Worm (Caenorhabditis elegans) whole organism, L4 larva: ENCODE results near the gene nhr-239.

ENCODE experiments used
- F10B5.3 ChIP-seq: sonication (generic microtip); optimal IDR thresholded peaks from 2 replicates; lab custom pipeline; 2016; ENCODE audit warnings: mild to moderate bottlenecking, missing genetic modification characterization, missing compliant biosample characterization
- F26F4.8 ChIP-seq: fragments of 200-800 bp; sonication (Bioruptor generic); conservative IDR thresholded peaks from 2 replicates; pipeline ENCODE4 v1.3.6; 2022; ENCODE audit warnings: missing genetic modification characterization, missing compliant biosample characterization
- F44E2.7 ChIP-seq: fragments of 200-800 bp; sonication (Bioruptor generic); IDR thresholded peaks from 2 replicates; pipeline ENCODE4 v2.1.2; 2022; ENCODE audit warnings: missing genetic modification characterization, missing compliant biosample characterization
- R02D3.7 ChIP-seq: fragments of 150-350 bp; sonication (generic microtip); optimal IDR thresholded peaks from 3 replicates; lab custom pipeline; 2014; ENCODE audit warnings: missing biosample characterization, missing genetic modification characterization
- aha-1 ChIP-seq: fragments of 150-350 bp; peaks from one replicate; lab custom pipeline; 2014; ENCODE audit warnings: missing biosample characterization, missing genetic modification characterization
- ama-1 ChIP-seq: fragments of 150-350 bp; optimal IDR thresholded peaks from 2 replicates; lab custom pipeline; 2014; ENCODE audit warnings: inconsistent platforms, mixed read lengths
- ceh-44 ChIP-seq: fragments of 200-800 bp; sonication (Bioruptor generic); IDR thresholded peaks from 2 replicates; pipeline ENCODE4 v1.3.6; 2022; ENCODE audit warnings: missing genetic modification reagents, missing genetic modification characterization, missing compliant biosample characterization
- ces-1 ChIP-seq: fragments of 150-350 bp; sonication (generic microtip); optimal IDR thresholded peaks from 4 replicates; lab custom pipeline; 2014; ENCODE audit warnings: missing biosample characterization, missing genetic modification reagents, missing genetic modification characterization
- daf-12 ChIP-seq: fragments of 150-350 bp; optimal IDR thresholded peaks from 2 replicates; lab custom pipeline; 2014; ENCODE audit warnings: missing biosample characterization, missing genetic modification reagents, missing genetic modification characterization
- daf-16 ChIP-seq, 3 experiments: sonication (generic microtip); optimal IDR thresholded peaks; 2 replicates each; lab custom pipeline; 2016 to 2017; ENCODE audit warnings: missing genetic modification characterization in 3 of 3, missing genetic modification reagents in 3 of 3, mild to moderate bottlenecking in 2 of 3, missing compliant biosample characterization in 2 of 3, missing biosample characterization in 1 of 3, moderate library complexity in 1 of 3
- dpl-1 ChIP-seq: fragments of 150-350 bp; optimal IDR thresholded peaks from 2 replicates; lab custom pipeline; 2014; ENCODE audit warnings: missing biosample characterization, missing genetic modification reagents, missing genetic modification characterization
- dve-1 ChIP-seq: sonication (generic microtip); optimal IDR thresholded peaks from 2 replicates; lab custom pipeline; 2017; ENCODE audit warnings: antibody characterized with exemption, mild to moderate bottlenecking, missing genetic modification characterization, missing compliant biosample characterization; ENCODE audit not compliant: insufficient read depth
- fkh-10 ChIP-seq: fragments of 150-350 bp; optimal IDR thresholded peaks from 2 replicates; lab custom pipeline; 2014; ENCODE audit warnings: missing biosample characterization, missing genetic modification reagents, missing genetic modification characterization
- hlh-30 ChIP-seq: sonication (generic microtip); optimal IDR thresholded peaks from 2 replicates; lab custom pipeline; 2017; ENCODE audit warnings: antibody characterized with exemption, mild to moderate bottlenecking, missing genetic modification characterization, missing compliant biosample characterization; ENCODE audit not compliant: insufficient read depth
- hmg-1.1 ChIP-seq: fragments of 200-800 bp; sonication (Bioruptor generic); IDR thresholded peaks from 2 replicates; pipeline ENCODE4 v1.3.6; 2022; ENCODE audit warnings: missing genetic modification reagents, missing genetic modification characterization, missing compliant biosample characterization
- lin-29 ChIP-seq: fragments of 200-800 bp; sonication (Bioruptor generic); IDR thresholded peaks from 2 replicates; pipeline ENCODE4 v1.3.6; 2022; ENCODE audit warnings: missing genetic modification reagents, missing genetic modification characterization, missing compliant biosample characterization
- lin-38 ChIP-seq: fragments of 200-800 bp; sonication (Bioruptor generic); IDR thresholded peaks from 2 replicates; pipeline ENCODE4 v1.3.6; 2022; ENCODE audit warnings: missing genetic modification reagents, missing genetic modification characterization, missing compliant biosample characterization
- madf-5 ChIP-seq, 2 experiments: fragments of 200-800 bp; sonication (Bioruptor generic); IDR thresholded peaks; 2 replicates each; pipeline ENCODE4 v1.3.6; 2022; ENCODE audit warnings: missing compliant biosample characterization in 2 of 2, missing genetic modification characterization in 2 of 2
- mdl-1 ChIP-seq, 2 experiments: fragments of 150-350 bp in 1 of 2; sonication (generic microtip) in 1 of 2; optimal IDR thresholded peaks; 2 replicates each; lab custom pipeline; 2014 to 2017; ENCODE audit warnings: missing biosample characterization in 2 of 2, missing genetic modification characterization in 2 of 2
- mdt-29 ChIP-seq: fragments of 200-800 bp; sonication (Bioruptor generic); IDR thresholded peaks from 2 replicates; pipeline ENCODE4 v1.3.6; 2022; ENCODE audit warnings: missing genetic modification reagents, missing genetic modification characterization, missing compliant biosample characterization
- mep-1 ChIP-seq: fragments of 150-350 bp; sonication (generic microtip); optimal IDR thresholded peaks from 3 replicates; lab custom pipeline; 2014; ENCODE audit warnings: missing biosample characterization, missing genetic modification characterization
- mes-2 ChIP-seq: sonication (generic microtip); optimal IDR thresholded peaks from 2 replicates; lab custom pipeline; 2016; ENCODE audit warnings: missing genotype, mild to moderate bottlenecking, missing genetic modification characterization, missing compliant biosample characterization; ENCODE audit not compliant: poor library complexity, severe bottlenecking
- mxl-3 ChIP-seq: fragments of 200-800 bp; sonication (Bioruptor generic); optimal IDR thresholded peaks from 2 replicates; lab custom pipeline; 2018; ENCODE audit warnings: mild to moderate bottlenecking, missing genetic modification characterization, missing compliant biosample characterization
- nhr-102 ChIP-seq: sonication (generic microtip); optimal IDR thresholded peaks from 2 replicates; lab custom pipeline; 2016; ENCODE audit warnings: mild to moderate bottlenecking, missing genetic modification characterization, moderate library complexity, missing compliant biosample characterization
- nhr-11 ChIP-seq: fragments of 150-350 bp; optimal IDR thresholded peaks from 2 replicates; lab custom pipeline; 2014; ENCODE audit warnings: missing biosample characterization, missing genetic modification characterization
- nhr-25 ChIP-seq: sonication (generic microtip); optimal IDR thresholded peaks from 2 replicates; lab custom pipeline; 2017; ENCODE audit warnings: missing genetic modification characterization, mild to moderate bottlenecking, missing compliant biosample characterization, antibody characterized with exemption, moderate library complexity, borderline replicate concordance; ENCODE audit not compliant: insufficient read depth
- nhr-28 ChIP-seq: fragments of 150-350 bp; optimal IDR thresholded peaks from 2 replicates; lab custom pipeline; 2014; ENCODE audit warnings: missing biosample characterization, missing genetic modification characterization
- nhr-48 ChIP-seq: sonication (generic microtip); optimal IDR thresholded peaks from 2 replicates; lab custom pipeline; 2016; ENCODE audit warnings: mild to moderate bottlenecking, missing genetic modification characterization, missing compliant biosample characterization
- nhr-6 ChIP-seq: fragments of 150-350 bp; optimal IDR thresholded peaks from 2 replicates; lab custom pipeline; 2014; ENCODE audit warnings: missing biosample characterization, missing genetic modification characterization
- nhr-77 ChIP-seq: fragments of 150-350 bp; optimal IDR thresholded peaks from 2 replicates; lab custom pipeline; 2014; ENCODE audit warnings: missing biosample characterization, missing genetic modification characterization
- pha-4 ChIP-seq, 2 experiments: fragments of 150-350 bp in 1 of 2; fragments of 200-800 bp in 1 of 2; sonication (Bioruptor generic) in 1 of 2; IDR thresholded peaks in 1 of 2; optimal IDR thresholded peaks in 1 of 2; 2 replicates each; pipeline versions ENCODE4 v1.3.6 to Lab custom; 2014 to 2022; ENCODE audit warnings: missing genetic modification characterization in 2 of 2, missing genetic modification reagents in 2 of 2, missing biosample characterization in 1 of 2, missing compliant biosample characterization in 1 of 2
- pqm-1 ChIP-seq: sonication (generic microtip); optimal IDR thresholded peaks from 2 replicates; lab custom pipeline; 2017; ENCODE audit warnings: missing biosample characterization, missing genetic modification characterization
- saeg-2 ChIP-seq: fragments of 200-800 bp; sonication (Bioruptor generic); IDR thresholded peaks from 2 replicates; pipeline ENCODE4 v1.3.6; 2022; ENCODE audit warnings: missing genetic modification reagents, missing genetic modification characterization, missing compliant biosample characterization
- sdz-12 ChIP-seq: fragments of 200-800 bp; sonication (Bioruptor generic); optimal IDR thresholded peaks from 2 replicates; lab custom pipeline; 2018; ENCODE audit warnings: mild to moderate bottlenecking, missing genetic modification characterization, missing compliant biosample characterization
- set-16 ChIP-seq: fragments of 200-800 bp; sonication (Bioruptor generic); IDR thresholded peaks from 2 replicates; pipeline ENCODE4 v1.3.6; 2022; ENCODE audit warnings: missing genetic modification reagents, missing genetic modification characterization, missing compliant biosample characterization
- skn-1 ChIP-seq: fragments of 150-350 bp; optimal IDR thresholded peaks from 2 replicates; lab custom pipeline; 2014; ENCODE audit warnings: missing biosample characterization, missing genetic modification characterization
- snpc-1.2 ChIP-seq: fragments of 200-800 bp; sonication (Bioruptor generic); IDR thresholded peaks from 2 replicates; pipeline ENCODE4 v1.3.6; 2022; ENCODE audit warnings: missing genetic modification reagents, missing genetic modification characterization, missing compliant biosample characterization
- snpc-4 ChIP-seq: fragments of 150-350 bp; optimal IDR thresholded peaks from 2 replicates; lab custom pipeline; 2014; ENCODE audit warnings: missing biosample characterization, missing genetic modification characterization
- spr-1 ChIP-seq: sonication (generic microtip); optimal IDR thresholded peaks from 2 replicates; lab custom pipeline; 2016; ENCODE audit warnings: mild to moderate bottlenecking, missing genetic modification characterization, missing compliant biosample characterization
- spr-3 ChIP-seq: fragments of 200-800 bp; sonication (Bioruptor generic); optimal IDR thresholded peaks from 2 replicates; lab custom pipeline; 2018; ENCODE audit warnings: mild to moderate bottlenecking, missing genetic modification characterization, missing compliant biosample characterization
- vab-7 ChIP-seq: fragments of 200-800 bp; sonication (Bioruptor generic); IDR thresholded peaks from 2 replicates; pipeline ENCODE4 v1.3.6; 2022; ENCODE audit warnings: missing genetic modification reagents, missing genetic modification characterization, missing compliant biosample characterization
- zfp-2 ChIP-seq: sonication (generic microtip); optimal IDR thresholded peaks from 2 replicates; lab custom pipeline; 2016; ENCODE audit warnings: mild to moderate bottlenecking, missing genetic modification characterization, missing compliant biosample characterization
- zfp-3 ChIP-seq: fragments of 200-800 bp; sonication (Bioruptor generic); conservative IDR thresholded peaks from 2 replicates; pipeline ENCODE4 v1.3.6; 2022; ENCODE audit warnings: missing genetic modification reagents, missing genetic modification characterization, missing compliant biosample characterization
- zip-2 ChIP-seq: fragments of 150-350 bp; optimal IDR thresholded peaks from 2 replicates; lab custom pipeline; 2014; ENCODE audit warnings: missing biosample characterization, missing genetic modification characterization
- ztf-11 ChIP-seq: fragments of 150-350 bp; optimal IDR thresholded peaks from 2 replicates; lab custom pipeline; 2014; ENCODE audit warnings: missing biosample characterization, missing genetic modification characterization
- ztf-7 ChIP-seq: fragments of 150-350 bp; optimal IDR thresholded peaks from 2 replicates; lab custom pipeline; 2014; ENCODE audit warnings: missing biosample characterization, missing genetic modification characterization

nhr-239 gene

DNA sequence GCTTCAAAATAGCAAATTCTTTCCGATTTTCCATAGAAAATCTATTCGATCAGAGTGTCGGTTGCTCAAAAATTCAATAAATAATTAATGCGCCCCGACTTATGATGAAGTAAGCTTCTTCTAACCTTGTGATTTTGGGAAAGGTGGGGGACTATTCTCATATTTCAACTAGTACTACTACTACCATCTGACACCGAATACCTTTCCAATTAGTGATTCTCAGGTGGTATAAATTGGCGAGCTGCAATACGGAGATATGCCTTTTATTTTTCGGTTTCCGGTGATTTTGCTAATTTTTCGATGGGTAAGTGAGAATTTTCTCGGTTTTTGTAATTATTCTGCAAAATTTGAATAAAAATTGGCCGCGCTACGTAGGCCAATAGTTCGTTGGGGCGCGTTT, at the start of gene nhr-239:
Gene nhr-239 (plus strand): TSS at position 301 of the 400 bp plus-strand sequence.
- TF ChIP-seq daf-12 (tag; lab: Kevin White, UChicago) (no peak), skn-1 (tag; lab: Kevin White, UChicago) (no peak), hmg-1.1 (GFP tag; lab: Robert Waterston, UW) (no peak), ztf-7 (tag; lab: Kevin White, UChicago) (no peak), nhr-77 (no peak), ztf-11 (tag; lab: Kevin White, UChicago) (no peak), mxl-3 (GFP tag; lab: Kevin White, UChicago) (no peak), hlh-30 (tag; lab: Kevin White, UChicago) (no peak), F26F4.8 (no peak), vab-7 (GFP tag; lab: Robert Waterston, UW) (no peak), pqm-1 (tag; lab: Kevin White, UChicago) (no peak), zfp-3 (GFP tag; lab: Robert Waterston, UW) (no peak), nhr-6 (tag; lab: Kevin White, UChicago) (no peak), sdz-12 (no peak), mep-1 (no peak), saeg-2 (GFP tag; lab: Robert Waterston, UW) (no peak), ama-1 (lab: Kevin White, UChicago) (no peak)

DNA sequence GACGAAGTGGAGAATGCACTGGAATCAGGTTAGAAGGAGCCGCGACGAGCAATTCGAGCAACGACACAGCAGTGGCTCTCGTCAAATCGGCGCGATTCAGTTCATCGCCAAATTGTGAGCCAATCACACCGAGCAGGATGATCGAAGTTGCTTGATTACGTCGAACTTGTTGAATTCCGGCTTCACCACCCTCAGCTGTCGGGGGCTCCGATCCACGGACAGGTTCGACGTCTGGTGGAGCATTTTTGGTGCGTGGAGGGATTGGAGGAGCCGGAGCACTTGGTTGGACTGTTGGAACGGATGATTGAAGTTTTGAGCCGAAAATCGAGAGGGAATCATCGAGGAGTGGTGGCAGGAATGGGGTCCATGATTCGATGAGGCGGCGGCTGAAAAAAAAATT, 46.0 kb upstream of the nhr-239 start:
- peak; percentile 60 for TF ChIP-seq set-16 (GFP tag; lab: Robert Waterston, UW)
- TF ChIP-seq zfp-2 (tag; lab: Kevin White, UChicago), result no peak

DNA sequence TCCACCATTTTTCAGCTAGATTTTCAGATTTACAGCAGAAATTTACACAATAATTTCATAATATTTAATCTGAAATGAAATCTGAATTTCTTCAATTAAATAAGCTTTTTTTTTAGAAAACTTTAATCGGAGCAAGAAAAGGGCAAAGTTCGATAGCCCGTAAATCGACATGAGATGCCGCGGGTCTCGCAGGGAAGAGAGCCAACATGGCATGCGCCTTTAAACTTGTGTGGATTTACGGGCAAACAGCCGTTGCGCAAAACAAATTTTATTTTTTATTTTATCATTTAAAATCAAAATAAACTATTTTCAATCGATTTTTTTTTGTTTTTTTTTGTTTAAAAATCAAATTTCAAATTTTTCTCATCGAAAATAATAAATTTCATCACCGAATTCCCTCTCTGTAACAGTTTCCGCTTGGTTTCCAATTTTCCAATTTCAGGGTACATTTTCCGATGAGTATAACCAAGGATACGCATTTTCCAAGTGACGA, 32.8 kb upstream of the nhr-239 start, which contains the start of the genes Y54F10AM.15, rbc-2 and ndua-8:
Gene Y54F10AM.15 (minus strand): TSS at position 59 of the 493 bp plus-strand sequence.
Gene rbc-2 (minus strand): TSS at position 69 of the 493 bp plus-strand sequence.
Gene ndua-8 (plus strand): TSS at position 443 of the 493 bp plus-strand sequence.
- TF ChIP-seq ceh-44 (GFP tag; lab: Robert Waterston, UW), result 0 out of 2 replicates have a peak, but pooled peaks have one; percentile 37
- peak; percentile 92 for TF ChIP-seq fkh-10 (GFP tag; lab: Kevin White, UChicago)
- TF ChIP-seq lin-38 (GFP tag; lab: Robert Waterston, UW), result peak; percentile 86
- peak; percentile 37 for TF ChIP-seq spr-1 (tag; lab: Kevin White, UChicago)
- TF ChIP-seq pqm-1 (tag; lab: Kevin White, UChicago), result peak; percentile 25
- no peak for TF ChIP-seq snpc-4
- no peak for TF ChIP-seq lin-29
- TF ChIP-seq snpc-1.2 (GFP tag; lab: Robert Waterston, UW), result 0 out of 2 replicates have a peak, but pooled peaks have one; percentile 34
- TF ChIP-seq zfp-3 (GFP tag; lab: Robert Waterston, UW), result peak; percentile 67; the same call in 1 of the 2 replicates
- TF ChIP-seq nhr-25 (tag; lab: Kevin White, UChicago), result peak; percentile 75
- peak; percentile 23 for TF ChIP-seq ama-1 (lab: Kevin White, UChicago)
- no peak for TF ChIP-seq nhr-48
- TF ChIP-seq zfp-2 (tag; lab: Kevin White, UChicago), result peak; percentile 84
- no peak for TF ChIP-seq ces-1 (GFP tag; lab: Kevin White, UChicago)
- TF ChIP-seq mdt-29 (GFP tag; lab: Robert Waterston, UW), result 0 out of 2 replicates have a peak, but pooled peaks have one; percentile 26
- peak; percentile 28 to 68 for TF ChIP-seq mdl-1 (tag; optimal IDR thresholded peaks at IDR 0.05; lab: Kevin White, UChicago)
- TF ChIP-seq spr-3 (GFP tag; lab: Kevin White, UChicago), result peak; percentile 23
- peak; percentile 97 for TF ChIP-seq aha-1
- peak; percentile 46 for TF ChIP-seq nhr-28 (tag; lab: Kevin White, UChicago)
- TF ChIP-seq pha-4 (GFP tag; IDR thresholded peaks at IDR 0.05; lab: Robert Waterston, UW), result peak; percentile 39; the same call in 1 of the 2 replicates
- no peak for TF ChIP-seq pha-4 (tag; optimal IDR thresholded peaks at IDR 0.05; lab: Kevin White, UChicago)
- peak; percentile 20 for TF ChIP-seq F10B5.3
- TF ChIP-seq R02D3.7 (tag; lab: Kevin White, UChicago), result peak; percentile 99
- peak; percentile 87 for TF ChIP-seq dpl-1 (GFP tag; lab: Kevin White, UChicago)
- TF ChIP-seq madf-5 (GFP tag; IDR thresholded peaks at IDR 0.05; lab: Robert Waterston, UW), result no peak
- no peak for TF ChIP-seq F44E2.7 (GFP tag; lab: Robert Waterston, UW)
- peak; percentile 96 for TF ChIP-seq dve-1 (tag; lab: Kevin White, UChicago)
- no peak for TF ChIP-seq zip-2 (tag; lab: Kevin White, UChicago)
- peak; percentile 85 for TF ChIP-seq hmg-1.1 (GFP tag; lab: Robert Waterston, UW)
- TF ChIP-seq nhr-11 (tag; lab: Kevin White, UChicago), result peak; percentile 78
- TF ChIP-seq nhr-102 (tag; lab: Kevin White, UChicago), result peak; percentile 64
- peak in 1 of 2 experiments; percentile 32 for TF ChIP-seq daf-16 (GFP tag; optimal IDR thresholded peaks at IDR 0.05; lab: Kevin White, UChicago)
- peak; percentile 67 for TF ChIP-seq daf-16 (tag; optimal IDR thresholded peaks at IDR 0.05; lab: Kevin White, UChicago)
- TF ChIP-seq mes-2 (tag; lab: Kevin White, UChicago), result peak; percentile 94
